Fruit fly (Drosophila melanogaster): Measurements from ENCODE around the gene CG15480.

- TF ChIP-seq Myc (optimal IDR thresholded peaks at IDR 0.05), result no peak
- no peak for TF ChIP-seq psq (optimal IDR thresholded peaks at IDR 0.05)
- no peak for TF ChIP-seq insv (optimal IDR thresholded peaks at IDR 0.05)
Measured at dm6 chr2L:13176701-13177249, 48.3 kb downstream of the CG15480 start, which contains the start of the genes Sfmbt and CG5439.
